Fruit fly (Drosophila melanogaster): ENCODE measurements around the gene CG1999.

Gene CG1999

DNA sequence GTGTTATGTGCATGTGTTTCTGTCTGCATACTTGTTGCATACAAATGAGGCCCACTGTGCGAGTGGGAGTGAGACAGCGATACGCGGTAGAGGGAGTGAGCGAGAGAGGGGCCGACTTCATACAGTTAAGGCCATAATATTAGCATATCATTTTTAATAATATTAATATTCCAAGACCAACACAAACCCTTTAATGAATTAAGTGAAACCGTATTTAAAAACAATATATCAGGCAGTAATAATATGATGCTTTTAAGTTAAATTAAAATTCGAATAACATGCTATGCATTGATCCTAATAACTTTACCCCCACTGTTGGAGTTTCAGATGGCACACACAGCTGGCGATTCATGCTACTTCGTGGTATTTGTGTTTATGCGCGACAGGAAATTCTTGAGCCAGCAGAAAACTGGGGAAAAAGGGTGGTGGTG, 33.8 kb upstream of the CG1999 start:
- TF ChIP-seq psq (optimal IDR thresholded peaks at IDR 0.05) (no peak), Sin3A (optimal IDR thresholded peaks at IDR 0.05) (no peak), ttk (optimal IDR thresholded peaks at IDR 0.05) (no peak), insv (optimal IDR thresholded peaks at IDR 0.05) (no peak), Myc (optimal IDR thresholded peaks at IDR 0.05) (no peak), h (optimal IDR thresholded peaks at IDR 0.05) (no peak)

DNA sequence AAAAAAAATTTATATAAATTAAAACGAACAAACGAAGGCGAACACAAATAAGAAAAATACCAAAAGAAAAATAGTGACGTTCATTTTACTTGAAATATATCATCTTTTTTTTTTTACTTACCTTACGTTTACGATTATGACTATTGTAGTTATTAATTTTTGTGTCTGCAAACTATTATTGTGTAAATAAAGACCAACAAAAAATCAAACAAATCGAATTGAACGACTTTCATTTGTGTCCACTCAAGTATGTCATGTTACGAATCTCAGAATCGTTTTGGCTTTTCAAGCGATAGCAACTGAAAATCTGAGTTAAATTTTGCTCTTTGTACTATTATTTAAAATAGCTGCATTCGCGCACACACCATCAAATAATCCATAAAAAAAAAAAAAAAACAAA, 29.9 kb upstream of the CG1999 start, which contains the start of gene Acsf3:
TSS of gene Acsf3 (plus strand) at position 301 of the 400 bp plus-strand sequence.
- TF ChIP-seq Myc (optimal IDR thresholded peaks at IDR 0.05) (no peak), insv (optimal IDR thresholded peaks at IDR 0.05) (no peak), psq (optimal IDR thresholded peaks at IDR 0.05) (no peak), Sin3A (optimal IDR thresholded peaks at IDR 0.05) (no peak), h (optimal IDR thresholded peaks at IDR 0.05) (no peak), ttk (optimal IDR thresholded peaks at IDR 0.05) (no peak)

DNA sequence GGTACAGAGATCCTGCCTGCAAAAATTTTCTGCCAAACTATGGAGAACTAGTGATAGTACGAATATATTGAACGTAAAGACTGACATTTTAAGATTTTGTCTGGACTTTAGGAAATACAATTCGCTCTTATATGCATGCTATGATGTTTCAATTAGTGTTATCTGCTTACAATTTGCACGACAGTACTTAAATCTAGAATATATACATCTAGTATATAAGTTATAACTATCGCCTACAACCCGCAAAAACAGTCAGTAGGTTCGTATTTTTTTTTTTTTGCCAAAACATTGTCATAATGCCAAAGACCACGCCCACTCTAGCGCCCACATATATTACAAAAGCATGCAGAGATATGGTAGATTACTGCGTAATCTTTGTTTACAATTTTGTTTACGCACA, 26.5 kb upstream of the CG1999 start, which contains the start of gene CG42780:
TSS of gene CG42780 (minus strand) at position 101 of the 400 bp plus-strand sequence.
- TF ChIP-seq insv (optimal IDR thresholded peaks at IDR 0.05) (no peak), Myc (optimal IDR thresholded peaks at IDR 0.05) (no peak), Sin3A (optimal IDR thresholded peaks at IDR 0.05) (no peak), h (optimal IDR thresholded peaks at IDR 0.05) (no peak), ttk (optimal IDR thresholded peaks at IDR 0.05) (no peak), psq (optimal IDR thresholded peaks at IDR 0.05) (no peak)

DNA sequence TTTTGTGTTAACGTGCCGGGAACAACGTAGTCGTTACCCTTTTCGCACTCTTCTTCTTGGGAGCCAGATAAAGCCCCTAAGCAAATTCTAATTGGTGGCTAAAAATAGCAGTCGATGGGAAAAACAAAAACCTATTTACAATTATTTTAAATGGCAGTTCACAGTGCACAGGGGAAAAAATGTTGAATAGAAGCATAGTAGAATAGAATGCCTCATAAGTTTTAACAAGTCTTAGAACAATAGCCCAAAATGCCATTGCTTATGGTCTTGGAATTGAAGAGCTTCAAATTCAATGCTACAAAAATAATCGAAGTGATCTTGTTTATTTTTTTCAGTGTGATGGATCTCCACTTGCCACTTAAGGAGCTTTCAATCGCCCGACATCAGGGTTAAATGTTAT, 26.1 kb upstream of the CG1999 start:
- TF ChIP-seq psq (optimal IDR thresholded peaks at IDR 0.05) (no peak), insv (optimal IDR thresholded peaks at IDR 0.05) (no peak), ttk (optimal IDR thresholded peaks at IDR 0.05) (no peak), Myc (optimal IDR thresholded peaks at IDR 0.05) (no peak), h (optimal IDR thresholded peaks at IDR 0.05) (no peak), Sin3A (optimal IDR thresholded peaks at IDR 0.05) (no peak)

DNA sequence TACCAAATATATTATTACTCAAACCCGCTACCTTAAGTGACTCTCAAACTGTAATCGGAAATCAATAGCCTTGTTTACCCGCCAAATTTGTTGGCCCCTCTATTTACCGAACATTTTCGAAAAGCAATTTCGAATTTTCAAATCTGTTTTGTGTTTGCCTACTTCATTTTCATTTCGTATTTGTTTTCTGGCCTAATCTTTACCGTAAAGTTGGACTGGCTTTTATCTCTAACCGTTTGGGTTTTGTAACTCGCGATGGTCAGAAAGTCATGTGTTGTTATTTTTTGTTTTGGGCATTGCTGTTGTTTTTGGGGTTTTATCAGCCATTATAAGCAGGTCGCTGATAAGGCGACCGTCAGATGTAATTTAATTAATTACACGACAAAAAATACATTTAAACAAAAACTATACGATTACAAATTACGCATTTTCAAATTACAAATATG, 25.3 kb upstream of the CG1999 start:
- TF ChIP-seq ttk (optimal IDR thresholded peaks at IDR 0.05) (no peak), Sin3A (optimal IDR thresholded peaks at IDR 0.05) (no peak), insv (optimal IDR thresholded peaks at IDR 0.05) (no peak), psq (optimal IDR thresholded peaks at IDR 0.05) (no peak), Myc (optimal IDR thresholded peaks at IDR 0.05) (no peak), h (optimal IDR thresholded peaks at IDR 0.05) (no peak)

DNA sequence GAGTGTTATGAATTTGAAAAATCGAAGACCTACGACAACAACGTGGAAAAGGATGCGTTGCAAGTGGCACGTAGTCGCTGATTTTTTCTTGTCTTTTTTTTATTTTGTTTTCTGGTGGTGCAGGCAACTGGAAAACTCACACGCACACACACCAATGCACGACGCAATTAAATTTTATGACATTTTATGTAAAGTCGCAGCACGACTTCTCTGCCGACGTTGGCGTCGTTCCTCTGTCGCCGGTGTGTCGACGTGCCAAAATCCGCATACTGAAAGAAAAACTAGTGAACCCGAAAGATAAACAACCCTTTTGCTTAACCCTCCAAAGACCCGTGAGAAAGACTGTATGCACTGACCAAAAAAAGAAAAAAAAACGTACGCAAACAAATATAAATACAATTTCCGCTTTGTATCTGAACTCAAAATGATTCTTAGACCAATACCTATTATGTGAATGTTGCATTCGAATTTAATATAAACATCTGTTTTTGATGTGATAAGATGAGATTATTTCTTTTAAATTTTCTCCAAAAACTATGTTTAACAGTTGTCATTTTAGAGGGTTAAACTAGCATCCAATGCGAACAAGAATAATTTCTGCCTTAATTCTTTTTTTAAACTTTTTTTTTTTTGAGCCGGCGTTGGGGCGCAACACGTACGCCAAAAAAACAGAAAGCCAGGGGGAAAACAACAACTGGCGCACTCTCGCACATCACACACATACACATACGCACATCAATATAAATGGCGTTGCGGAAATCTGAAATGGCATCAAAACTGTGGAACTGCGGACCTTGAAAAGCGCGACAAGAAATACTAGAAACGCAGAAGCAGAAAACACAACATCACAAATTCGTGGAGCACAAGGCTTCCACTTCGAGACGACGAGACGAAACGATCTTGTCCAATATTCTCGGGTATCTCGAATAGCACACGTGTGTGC, 24.5 kb upstream of the CG1999 start:
- TF ChIP-seq Sin3A (optimal IDR thresholded peaks at IDR 0.05): no peak
- no peak for TF ChIP-seq ttk (optimal IDR thresholded peaks at IDR 0.05)
- TF ChIP-seq h (optimal IDR thresholded peaks at IDR 0.05): no peak
- no peak for TF ChIP-seq psq (optimal IDR thresholded peaks at IDR 0.05)
- no peak for TF ChIP-seq insv (optimal IDR thresholded peaks at IDR 0.05)
- TF ChIP-seq Myc (optimal IDR thresholded peaks at IDR 0.05): no peak

DNA sequence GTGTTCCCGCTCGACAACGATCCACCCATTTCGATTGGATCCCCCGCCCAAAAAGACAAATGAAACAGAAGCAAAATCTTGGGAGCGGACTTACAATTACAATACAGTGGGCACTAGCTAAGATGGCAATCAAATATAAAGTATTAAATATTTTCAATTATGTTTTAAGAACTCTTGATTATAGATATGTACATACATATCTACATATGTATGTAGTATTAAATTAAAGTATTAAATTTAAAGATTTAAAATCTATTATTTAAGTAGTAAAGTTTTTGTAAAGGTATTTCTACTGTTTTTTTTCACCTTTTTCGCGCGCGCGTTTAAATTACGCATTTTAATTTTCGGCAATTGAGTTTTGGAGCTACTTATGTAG, 23.8 kb upstream of the CG1999 start:
- no peak for TF ChIP-seq h (optimal IDR thresholded peaks at IDR 0.05)
- no peak for TF ChIP-seq psq (optimal IDR thresholded peaks at IDR 0.05)
- TF ChIP-seq Sin3A (optimal IDR thresholded peaks at IDR 0.05): no peak
- TF ChIP-seq ttk (optimal IDR thresholded peaks at IDR 0.05): no peak
- TF ChIP-seq insv (optimal IDR thresholded peaks at IDR 0.05): no peak
- TF ChIP-seq Myc (optimal IDR thresholded peaks at IDR 0.05): no peak

DNA sequence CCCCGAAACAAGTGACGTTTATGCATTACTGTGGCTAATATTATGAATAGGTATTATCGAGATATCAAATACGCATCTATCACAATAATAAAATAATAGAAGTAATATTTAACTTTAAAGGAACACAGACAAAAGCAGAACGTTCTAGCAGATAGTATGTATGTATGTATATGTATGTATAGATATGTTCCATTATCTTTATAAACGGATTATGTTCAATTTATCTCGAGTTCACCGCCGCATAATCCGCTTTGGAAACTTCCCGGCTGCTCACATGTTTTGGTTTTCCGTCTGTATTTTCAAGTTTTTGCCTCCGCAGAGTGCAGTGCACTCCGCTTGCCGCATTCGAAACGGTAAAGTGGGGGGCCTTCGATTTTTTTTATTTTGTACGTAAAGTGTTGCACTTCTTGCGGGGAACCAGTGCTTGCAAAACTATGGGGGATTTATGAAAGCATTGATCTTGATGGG, 23.0 kb upstream of the CG1999 start:
- no peak for TF ChIP-seq Myc (optimal IDR thresholded peaks at IDR 0.05)
- TF ChIP-seq psq (optimal IDR thresholded peaks at IDR 0.05): no peak

DNA sequence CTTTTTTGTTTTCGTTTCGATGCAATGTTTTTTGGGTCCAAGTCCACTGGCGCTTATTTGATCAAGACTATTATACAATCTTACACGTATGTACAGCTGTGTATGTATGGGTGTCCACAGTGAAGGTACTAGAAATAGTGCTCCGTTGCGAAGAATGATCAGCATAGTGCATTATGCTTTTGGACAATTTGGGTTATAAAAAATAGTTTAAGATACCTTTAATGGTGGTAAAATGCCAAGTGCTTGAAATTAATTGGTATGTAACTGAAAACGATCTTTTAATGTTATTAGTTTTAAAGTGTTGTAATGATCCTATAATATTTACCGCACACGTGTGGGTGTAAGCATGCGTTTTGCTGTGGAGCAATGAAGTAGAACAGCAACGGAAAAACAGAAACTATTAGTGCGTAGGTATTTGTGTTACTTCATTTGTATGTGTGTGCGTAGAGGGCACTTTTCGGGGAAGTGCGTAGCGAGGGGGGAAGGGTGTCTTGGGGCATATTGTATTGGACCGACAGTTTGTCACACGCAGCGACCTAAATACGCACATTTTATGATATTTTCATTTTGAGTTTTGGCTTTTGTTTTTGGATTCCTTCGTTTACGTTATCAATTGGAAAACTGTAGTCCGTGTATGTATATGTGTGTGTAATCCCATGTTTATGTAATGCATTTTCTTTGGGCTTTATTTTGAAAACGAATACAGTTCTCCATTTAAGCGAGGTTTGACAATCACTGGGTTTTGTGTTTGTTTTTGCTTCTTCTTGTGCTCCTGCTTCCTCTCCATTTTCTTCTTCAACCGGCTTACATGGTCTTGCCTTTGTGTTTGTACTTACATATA, 22.3 kb upstream of the CG1999 start:
- no peak for TF ChIP-seq h (optimal IDR thresholded peaks at IDR 0.05)

DNA sequence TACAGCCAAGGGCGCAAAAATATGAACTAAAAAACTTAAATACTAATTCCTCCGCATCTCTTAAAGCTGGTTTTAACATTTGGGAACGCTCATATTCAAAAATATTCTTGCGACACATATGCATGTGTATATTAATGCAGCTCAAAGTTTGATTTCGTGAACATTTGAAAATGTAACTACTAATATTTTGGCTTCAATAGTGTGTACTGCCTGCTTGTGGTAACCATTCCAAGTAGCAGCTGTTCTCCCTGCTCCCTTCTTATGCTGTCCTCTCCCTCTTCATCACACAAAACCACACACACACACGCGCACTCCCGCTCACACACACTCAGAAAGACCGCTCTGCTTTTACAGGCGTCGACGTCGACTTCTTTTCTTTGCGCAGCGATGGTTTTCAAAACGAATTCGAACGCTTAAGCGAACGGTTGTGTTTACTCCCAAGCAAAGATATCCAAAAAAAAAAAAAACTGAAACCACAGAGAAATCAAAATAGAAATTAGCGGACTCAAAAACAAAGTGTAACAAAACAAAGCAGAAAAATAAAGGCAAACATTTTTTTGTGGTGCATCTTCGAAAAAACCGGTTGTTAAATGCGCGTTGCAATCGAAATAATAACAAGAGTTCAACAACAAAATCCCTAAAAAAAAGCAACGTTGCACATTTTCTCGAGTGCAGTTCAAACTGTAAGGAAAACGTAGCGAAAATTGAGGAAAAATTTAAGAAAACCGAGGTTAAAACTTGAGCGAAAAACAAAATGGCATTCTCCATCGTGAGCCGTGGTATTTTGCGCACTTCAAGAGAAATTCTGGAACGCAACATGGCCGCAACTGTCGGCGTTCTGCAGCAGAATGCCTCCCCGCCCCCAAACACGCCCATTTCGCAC, 21.4 kb upstream of the CG1999 start, which contains the start of gene CBP:
TSS of gene CBP (plus strand) at position 391 of the 883 bp plus-strand sequence.
- TF ChIP-seq h (optimal IDR thresholded peaks at IDR 0.05) (no peak), ttk (optimal IDR thresholded peaks at IDR 0.05) (no peak), psq (optimal IDR thresholded peaks at IDR 0.05) (no peak), Sin3A (optimal IDR thresholded peaks at IDR 0.05) (no peak), insv (optimal IDR thresholded peaks at IDR 0.05) (no peak), Myc (optimal IDR thresholded peaks at IDR 0.05) (no peak)

DNA sequence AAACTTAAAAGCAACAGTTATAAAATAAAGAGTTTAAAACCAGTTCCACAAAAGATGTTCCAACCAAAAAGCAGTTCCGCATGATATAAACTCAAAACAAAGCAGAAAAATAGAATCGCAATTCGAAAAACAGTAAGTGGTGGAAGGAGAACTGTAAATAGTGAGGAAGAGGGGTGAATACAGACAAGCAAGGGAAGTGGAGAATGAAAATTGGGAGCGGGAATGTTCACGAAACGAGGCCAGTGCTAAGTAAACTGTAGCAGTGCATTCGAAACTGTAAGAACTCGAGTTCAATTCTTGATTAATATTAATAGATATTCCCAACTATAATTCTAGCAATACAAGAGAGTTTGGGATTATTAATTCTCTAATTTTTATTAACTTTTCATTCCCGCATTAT, 20.6 kb upstream of the CG1999 start:
- TF ChIP-seq Sin3A (optimal IDR thresholded peaks at IDR 0.05): no peak
- no peak for TF ChIP-seq h (optimal IDR thresholded peaks at IDR 0.05)
- no peak for TF ChIP-seq ttk (optimal IDR thresholded peaks at IDR 0.05)
- no peak for TF ChIP-seq Myc (optimal IDR thresholded peaks at IDR 0.05)
- no peak for TF ChIP-seq insv (optimal IDR thresholded peaks at IDR 0.05)
- no peak for TF ChIP-seq psq (optimal IDR thresholded peaks at IDR 0.05)

Measured in Kc167 (cell line).